Worm (Caenorhabditis elegans): ENCODE results near the gene oac-53.

The oac-53 gene

DNA sequence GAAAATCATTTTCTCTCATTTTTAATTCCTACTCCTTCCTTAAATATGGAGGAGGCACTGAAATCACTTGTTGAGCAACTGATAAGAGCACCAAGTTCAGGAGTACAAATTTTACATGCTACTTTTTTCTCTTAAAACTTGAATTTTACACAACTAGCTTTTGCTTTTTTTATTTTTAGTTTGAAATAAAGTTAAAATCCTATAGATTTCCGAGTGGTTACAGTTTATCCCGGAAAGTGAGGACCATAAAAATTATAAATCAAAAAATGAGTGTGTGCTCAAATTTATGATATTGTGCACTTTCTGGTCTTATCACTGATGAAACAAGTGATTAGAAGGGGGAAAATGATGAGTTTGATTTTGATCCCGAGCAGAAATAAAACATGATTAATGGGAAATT is at the start of gene oac-53:
oac-53 (minus strand) TSS at position 9 of the 400 bp plus-strand sequence.
- peak; percentile 73 for TF ChIP-seq elt-2 (tag; optimal IDR thresholded peaks at IDR 0.05)
- no peak for TF ChIP-seq nhr-25 (tag; optimal IDR thresholded peaks at IDR 0.05)
- peak; percentile 19 for TF ChIP-seq pqm-1 (tag; optimal IDR thresholded peaks at IDR 0.05)

DNA sequence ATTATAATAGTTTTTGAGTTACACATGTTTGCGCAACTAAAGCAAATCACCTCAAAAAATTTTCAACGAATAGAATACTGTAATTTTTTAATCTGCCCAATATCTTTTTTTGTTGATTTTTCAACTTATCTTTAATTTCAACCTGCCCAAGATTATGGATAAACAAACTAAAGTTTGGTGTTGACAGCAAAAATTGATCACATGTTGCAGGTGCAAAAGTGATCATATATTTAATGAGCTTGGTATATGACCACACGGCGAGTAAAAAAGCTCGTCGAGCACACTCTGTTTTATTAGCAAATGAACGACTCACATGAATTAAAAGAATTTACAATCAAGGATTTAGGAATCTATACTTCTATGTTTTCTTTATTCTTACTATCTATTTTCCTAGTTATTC is 47.8 kb upstream of the oac-53 start, which contains the start of gene srz-1:
srz-1 (plus strand) TSS at position 301 of the 400 bp plus-strand sequence.
- TF ChIP-seq hmg-11 (tag; optimal IDR thresholded peaks at IDR 0.05) (no peak), lin-39 (tag; optimal IDR thresholded peaks at IDR 0.05) (no peak), eor-1 (tag; optimal IDR thresholded peaks at IDR 0.05) (no peak), fos-1 (tag; optimal IDR thresholded peaks at IDR 0.05) (no peak), ceh-28 (tag; optimal IDR thresholded peaks at IDR 0.05) (no peak), nfya-1 (tag; optimal IDR thresholded peaks at IDR 0.05; ENCODE audit: insufficient read depth) (no peak), fkh-10 (GFP tag; optimal IDR thresholded peaks at IDR 0.05) (no peak), elt-2 (tag; optimal IDR thresholded peaks at IDR 0.05) (no peak), nhr-43 (tag; optimal IDR thresholded peaks at IDR 0.05; ENCODE audit: poor library complexity, severe bottlenecking) (no peak), nhr-25 (tag; optimal IDR thresholded peaks at IDR 0.05) (no peak), ZK546.5 (tag; optimal IDR thresholded peaks at IDR 0.05) (no peak), ceh-82 (tag; optimal IDR thresholded peaks at IDR 0.05) (no peak), nhr-11 (tag; optimal IDR thresholded peaks at IDR 0.05) (no peak), ama-1 (optimal IDR thresholded peaks at IDR 0.05) (no peak), elt-1 (tag; optimal IDR thresholded peaks at IDR 0.05) (no peak), unc-39 (tag; optimal IDR thresholded peaks at IDR 0.05) (no peak), snpc-4 (tag; optimal IDR thresholded peaks at IDR 0.05) (no peak), ceh-16 (tag; optimal IDR thresholded peaks at IDR 0.05) (no peak), R02D3.7 (tag; optimal IDR thresholded peaks at IDR 0.05) (no peak), nhr-77 (tag; optimal IDR thresholded peaks at IDR 0.05) (no peak)

DNA sequence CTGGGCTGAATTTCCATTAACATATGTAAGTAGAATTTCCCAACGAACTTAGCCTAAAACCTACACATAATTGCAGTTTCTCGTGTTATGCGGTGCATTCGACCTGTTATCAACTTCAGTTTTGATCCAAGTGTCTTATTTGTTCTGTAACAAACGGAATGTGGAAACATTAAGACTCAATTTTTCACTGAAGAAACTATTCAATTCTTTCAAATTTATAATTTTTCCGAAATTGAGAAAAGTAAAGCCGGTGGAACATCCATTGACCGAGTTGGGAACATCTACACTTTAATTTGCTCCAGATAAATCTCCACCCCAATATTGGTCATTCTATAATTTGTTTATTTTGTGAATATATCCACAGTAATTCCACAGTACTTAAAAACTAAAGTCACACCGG is 46.6 kb upstream of the oac-53 start:
- TF ChIP-seq elt-1 (tag; optimal IDR thresholded peaks at IDR 0.05) (no peak), lin-15B (tag; optimal IDR thresholded peaks at IDR 0.05) (no peak), nfya-1 (tag; optimal IDR thresholded peaks at IDR 0.05; ENCODE audit: insufficient read depth) (no peak), nhr-77 (tag; optimal IDR thresholded peaks at IDR 0.05) (no peak), daf-12 (tag; optimal IDR thresholded peaks at IDR 0.05) (no peak), egl-27 (tag; optimal IDR thresholded peaks at IDR 0.05) (no peak), R02D3.7 (tag; optimal IDR thresholded peaks at IDR 0.05) (no peak)

ce11 chrV:16672198-16672597 is 44.4 kb upstream of the oac-53 start, which contains the start of gene F14F8.8:
TSS of gene F14F8.8 (minus strand) at chrV:16672298.
- no peak for TF ChIP-seq fkh-10 (GFP tag; optimal IDR thresholded peaks at IDR 0.05)
- TF ChIP-seq daf-12 (tag; optimal IDR thresholded peaks at IDR 0.05): no peak
- TF ChIP-seq nhr-25 (tag; optimal IDR thresholded peaks at IDR 0.05): no peak
- TF ChIP-seq lin-39 (tag; optimal IDR thresholded peaks at IDR 0.05): no peak
- TF ChIP-seq fos-1 (tag; optimal IDR thresholded peaks at IDR 0.05): no peak
- TF ChIP-seq hmg-11 (tag; optimal IDR thresholded peaks at IDR 0.05): no peak
- TF ChIP-seq pqm-1 (tag; optimal IDR thresholded peaks at IDR 0.05): no peak
- no peak for TF ChIP-seq nhr-67 (tag; optimal IDR thresholded peaks at IDR 0.05)
- TF ChIP-seq nhr-12 (tag; optimal IDR thresholded peaks at IDR 0.05): no peak
- TF ChIP-seq nhr-11 (tag; optimal IDR thresholded peaks at IDR 0.05): no peak
- TF ChIP-seq ceh-82 (tag; optimal IDR thresholded peaks at IDR 0.05): no peak
- no peak for TF ChIP-seq nhr-237 (tag; optimal IDR thresholded peaks at IDR 0.05)
- TF ChIP-seq ceh-28 (tag; optimal IDR thresholded peaks at IDR 0.05): no peak
- no peak for TF ChIP-seq mdl-1 (tag; optimal IDR thresholded peaks at IDR 0.05)
- TF ChIP-seq nhr-28 (tag; optimal IDR thresholded peaks at IDR 0.05): no peak
- TF ChIP-seq egl-5 (tag; optimal IDR thresholded peaks at IDR 0.05): no peak
- TF ChIP-seq ama-1 (optimal IDR thresholded peaks at IDR 0.05): no peak

DNA sequence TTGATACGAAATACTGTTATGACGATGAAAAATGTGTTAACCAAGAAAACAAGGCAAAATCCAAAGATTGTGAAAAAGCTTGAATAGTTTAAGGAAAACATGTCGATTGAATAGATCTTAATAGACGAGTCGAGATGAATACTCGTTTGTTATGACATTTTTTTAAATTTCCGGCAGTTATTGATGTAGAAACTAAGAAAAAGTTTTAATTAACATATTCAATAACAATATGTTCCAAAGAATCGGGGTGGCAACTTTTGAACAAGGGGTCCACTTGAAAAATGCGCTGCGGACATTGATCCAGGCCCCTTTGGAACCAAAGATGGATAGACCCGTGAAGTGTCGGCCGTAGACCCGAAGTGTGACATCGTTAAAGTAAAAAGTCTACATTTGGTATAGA is 43.4 kb upstream of the oac-53 start, which contains the start of gene str-61:
str-61 (minus strand) TSS at position 101 of the 400 bp plus-strand sequence.
- no peak for TF ChIP-seq fkh-2 (tag; optimal IDR thresholded peaks at IDR 0.05)
- no peak for TF ChIP-seq nhr-28 (tag; optimal IDR thresholded peaks at IDR 0.05)
- TF ChIP-seq nhr-237 (tag; optimal IDR thresholded peaks at IDR 0.05): no peak
- no peak for TF ChIP-seq sea-2 (GFP tag; optimal IDR thresholded peaks at IDR 0.05)
- TF ChIP-seq nhr-76 (tag; optimal IDR thresholded peaks at IDR 0.05): no peak
- TF ChIP-seq unc-39 (tag; optimal IDR thresholded peaks at IDR 0.05): no peak
- TF ChIP-seq egl-5 (tag; optimal IDR thresholded peaks at IDR 0.05): no peak
